Worm (Caenorhabditis elegans) whole organism, mixed stage, embryonic: ENCODE measurements around the gene ZK180.8.

Experiments used
- M03D4.4 ChIP-seq: sonication (generic microtip); optimal IDR thresholded peaks from 2 replicates; lab custom pipeline; 2017; ENCODE audit warnings: mild to moderate bottlenecking, missing genetic modification characterization, missing compliant biosample characterization
- bed-3 ChIP-seq: fragments of 200-800 bp; sonication (Bioruptor generic); optimal IDR thresholded peaks from 3 replicates; lab custom pipeline; 2018; ENCODE audit warnings: mild to moderate bottlenecking, missing genetic modification characterization, moderate library complexity, missing compliant biosample characterization
- ceh-39 ChIP-seq: fragments of 150-350 bp; optimal IDR thresholded peaks from 2 replicates; lab custom pipeline; 2014; ENCODE audit warnings: missing biosample characterization, missing genetic modification characterization
- ceh-43 ChIP-seq: fragments of 200-800 bp; sonication (Bioruptor generic); optimal IDR thresholded peaks from 2 replicates; lab custom pipeline; 2018; ENCODE audit warnings: mild to moderate bottlenecking, missing genetic modification characterization, moderate library complexity, missing compliant biosample characterization
- ceh-83 ChIP-seq: fragments of 200-800 bp; sonication (Bioruptor generic); optimal IDR thresholded peaks from 2 replicates; lab custom pipeline; 2018; ENCODE audit warnings: mild to moderate bottlenecking, missing genetic modification characterization, missing compliant biosample characterization
- ces-1 ChIP-seq: fragments of 150-350 bp; optimal IDR thresholded peaks from 2 replicates; lab custom pipeline; 2014; ENCODE audit warnings: missing biosample characterization, missing genetic modification reagents, missing genetic modification characterization
- cnd-1 ChIP-seq: fragments of 200-800 bp; sonication (Bioruptor generic); optimal IDR thresholded peaks from 2 replicates; lab custom pipeline; 2018; ENCODE audit warnings: mild to moderate bottlenecking, missing genetic modification characterization, missing compliant biosample characterization
- elt-1 ChIP-seq: sonication (generic microtip); optimal IDR thresholded peaks from 2 replicates; lab custom pipeline; 2017; ENCODE audit warnings: missing genetic modification characterization, mild to moderate bottlenecking, missing compliant biosample characterization, antibody characterized with exemption, moderate library complexity, borderline replicate concordance; ENCODE audit not compliant: insufficient read depth
- elt-3 ChIP-seq: fragments of 150-350 bp; optimal IDR thresholded peaks from 2 replicates; lab custom pipeline; 2014; ENCODE audit warnings: missing biosample characterization, missing genetic modification characterization
- ham-2 ChIP-seq: fragments of 200-800 bp; sonication (Bioruptor generic); optimal IDR thresholded peaks from 2 replicates; lab custom pipeline; 2018; ENCODE audit warnings: mild to moderate bottlenecking, missing genetic modification characterization, missing compliant biosample characterization
- hlh-1 ChIP-seq: fragments of 150-350 bp; optimal IDR thresholded peaks from 2 replicates; lab custom pipeline; 2014; ENCODE audit warnings: missing biosample characterization, missing genetic modification reagents, missing genetic modification characterization
- lin-13 ChIP-seq: fragments of 150-350 bp; optimal IDR thresholded peaks from 2 replicates; lab custom pipeline; 2014; ENCODE audit warnings: missing biosample characterization, missing genetic modification characterization
- lin-32 ChIP-seq: fragments of 200-800 bp; sonication (Bioruptor generic); optimal IDR thresholded peaks from 2 replicates; lab custom pipeline; 2018; ENCODE audit warnings: mild to moderate bottlenecking, missing genetic modification characterization, missing compliant biosample characterization
- lsy-2 ChIP-seq: fragments of 150-350 bp; optimal IDR thresholded peaks from 2 replicates; lab custom pipeline; 2014; ENCODE audit warnings: missing biosample characterization, missing genetic modification characterization
- mab-5 ChIP-seq: fragments of 150-350 bp; optimal IDR thresholded peaks from 2 replicates; lab custom pipeline; 2014; ENCODE audit warnings: missing biosample characterization, missing genetic modification characterization
- mep-1 ChIP-seq: fragments of 150-350 bp; optimal IDR thresholded peaks from 2 replicates; lab custom pipeline; 2017; ENCODE audit warnings: missing biosample characterization, missing genetic modification reagents, missing genetic modification characterization, inconsistent platforms
- mls-2 ChIP-seq: sonication (generic microtip); optimal IDR thresholded peaks from 2 replicates; lab custom pipeline; 2016; ENCODE audit warnings: mild to moderate bottlenecking, missing genetic modification characterization, moderate library complexity, missing compliant biosample characterization
- nhr-12 ChIP-seq: fragments of 150-350 bp; optimal IDR thresholded peaks from 2 replicates; lab custom pipeline; 2014; ENCODE audit warnings: missing biosample characterization, missing genetic modification characterization
- nhr-2 ChIP-seq: fragments of 150-350 bp; optimal IDR thresholded peaks from 2 replicates; lab custom pipeline; 2014; ENCODE audit warnings: missing biosample characterization, missing genetic modification characterization
- nhr-237 ChIP-seq: fragments of 150-350 bp; optimal IDR thresholded peaks from 2 replicates; lab custom pipeline; 2014; ENCODE audit warnings: missing biosample characterization, missing genetic modification characterization
- nhr-28 ChIP-seq: fragments of 150-350 bp; optimal IDR thresholded peaks from 2 replicates; lab custom pipeline; 2014; ENCODE audit warnings: missing biosample characterization, missing genetic modification characterization
- nhr-76 ChIP-seq: sonication (generic microtip); optimal IDR thresholded peaks from 2 replicates; lab custom pipeline; 2017; ENCODE audit warnings: missing biosample characterization, missing genetic modification characterization
- pha-4 ChIP-seq: fragments of 150-350 bp; optimal IDR thresholded peaks from 2 replicates; lab custom pipeline; 2018; ENCODE audit warnings: missing biosample characterization, missing genetic modification reagents, missing genetic modification characterization
- sem-2 ChIP-seq: fragments of 200-800 bp; sonication (Bioruptor generic); optimal IDR thresholded peaks from 2 replicates; lab custom pipeline; 2018; ENCODE audit warnings: mild to moderate bottlenecking, missing genetic modification characterization, missing compliant biosample characterization
- snpc-4 ChIP-seq: fragments of 150-350 bp; optimal IDR thresholded peaks from 2 replicates; lab custom pipeline; 2014; ENCODE audit warnings: missing biosample characterization, missing genetic modification characterization
- sptf-1 ChIP-seq: sonication (generic microtip); optimal IDR thresholded peaks from 2 replicates; lab custom pipeline; 2017; ENCODE audit warnings: mild to moderate bottlenecking, missing genetic modification characterization, moderate library complexity, missing compliant biosample characterization
- tbx-8 ChIP-seq: fragments of 200-800 bp; sonication (Bioruptor generic); optimal IDR thresholded peaks from 2 replicates; lab custom pipeline; 2018; ENCODE audit warnings: mild to moderate bottlenecking, missing genetic modification characterization, moderate library complexity, missing compliant biosample characterization
- unc-120 ChIP-seq: sonication (generic microtip); optimal IDR thresholded peaks from 2 replicates; lab custom pipeline; 2017; ENCODE audit warnings: missing genetic modification characterization, missing compliant biosample characterization; ENCODE audit not compliant: poor library complexity, severe bottlenecking
- unc-39 ChIP-seq: fragments of 150-350 bp; optimal IDR thresholded peaks from 2 replicates; lab custom pipeline; 2014; ENCODE audit warnings: missing biosample characterization, missing genetic modification characterization
- zip-8 ChIP-seq: fragments of 150-350 bp; optimal IDR thresholded peaks from 2 replicates; lab custom pipeline; 2014; ENCODE audit warnings: missing biosample characterization, missing genetic modification characterization
- ztf-11 ChIP-seq: fragments of 150-350 bp; optimal IDR thresholded peaks from 2 replicates; lab custom pipeline; 2014; ENCODE audit warnings: missing biosample characterization, missing genetic modification characterization

Gene ZK180.8

ce11 chrIV:4486738-4487137 is 24.8 kb downstream of the ZK180.8 start, which contains the start of gene trx-3:
trx-3 (plus strand) TSS chrIV:4487028.
- TF ChIP-seq lsy-2 = no peak
- TF ChIP-seq elt-1 (tag; lab: Kevin White, UChicago) = no peak
- no peak for TF ChIP-seq ham-2 (GFP tag; lab: Kevin White, UChicago)
- TF ChIP-seq sptf-1 (tag; lab: Kevin White, UChicago) = no peak
- TF ChIP-seq M03D4.4 (tag; lab: Kevin White, UChicago) = no peak
- no peak for TF ChIP-seq ceh-39
- no peak for TF ChIP-seq ceh-43 (GFP tag; lab: Kevin White, UChicago)
- no peak for TF ChIP-seq mep-1 (tag; lab: Kevin White, UChicago)
- TF ChIP-seq bed-3 (GFP tag; lab: Kevin White, UChicago) = no peak
- no peak for TF ChIP-seq nhr-237 (tag; lab: Kevin White, UChicago)
- TF ChIP-seq hlh-1 (tag; lab: Kevin White, UChicago) = no peak
- no peak for TF ChIP-seq mls-2 (tag; lab: Kevin White, UChicago)
- no peak for TF ChIP-seq nhr-2
- TF ChIP-seq cnd-1 (tag; lab: Kevin White, UChicago) = no peak
- TF ChIP-seq zip-8 (tag; lab: Kevin White, UChicago) = no peak

- TF ChIP-seq sem-2 (GFP tag; lab: Kevin White, UChicago) (no peak), mab-5 (tag; lab: Kevin White, UChicago) (no peak), unc-39 (no peak), nhr-237 (tag; lab: Kevin White, UChicago) (no peak), elt-1 (tag; lab: Kevin White, UChicago) (no peak), nhr-2 (no peak), ztf-11 (tag; lab: Kevin White, UChicago) (no peak), ham-2 (GFP tag; lab: Kevin White, UChicago) (no peak), ces-1 (GFP tag; lab: Kevin White, UChicago) (no peak), nhr-12 (tag; lab: Kevin White, UChicago) (no peak), ceh-83 (GFP tag; lab: Kevin White, UChicago) (no peak), lin-32 (GFP tag; lab: Kevin White, UChicago) (no peak), sptf-1 (tag; lab: Kevin White, UChicago) (no peak), M03D4.4 (tag; lab: Kevin White, UChicago) (no peak), cnd-1 (tag; lab: Kevin White, UChicago) (no peak), zip-8 (tag; lab: Kevin White, UChicago) (no peak), unc-120 (tag; lab: Kevin White, UChicago) (no peak), tbx-8 (no peak), elt-3 (tag; lab: Kevin White, UChicago) (no peak)
Observed at ce11 chrIV:4484555-4484954, 27.0 kb downstream of the ZK180.8 start.

- TF ChIP-seq nhr-76 (tag; lab: Kevin White, UChicago) = no peak
- no peak for TF ChIP-seq nhr-28 (tag; lab: Kevin White, UChicago)
- no peak for TF ChIP-seq snpc-4 (tag; lab: Kevin White, UChicago)
Observed at ce11 chrIV:4482531-4482930, 29.0 kb downstream of the ZK180.8 start, which contains the start of gene M01H9.4. M01H9.4 (minus strand) TSS chrIV:4482909.

ce11 chrIV:4481298-4481697 is 30.2 kb downstream of the ZK180.8 start:
- TF ChIP-seq mab-5 (tag; lab: Kevin White, UChicago) = no peak
- no peak for TF ChIP-seq nhr-76 (tag; lab: Kevin White, UChicago)
- TF ChIP-seq cnd-1 (tag; lab: Kevin White, UChicago) = no peak
- no peak for TF ChIP-seq nhr-237 (tag; lab: Kevin White, UChicago)
- no peak for TF ChIP-seq lsy-2

ce11 chrIV:4480027-4480426 is 31.5 kb downstream of the ZK180.8 start, which contains the start of gene M01H9.10:
M01H9.10 (minus strand) TSS chrIV:4480127.
- TF ChIP-seq ceh-83 (GFP tag; lab: Kevin White, UChicago) (no peak), ham-2 (GFP tag; lab: Kevin White, UChicago) (no peak), bed-3 (GFP tag; lab: Kevin White, UChicago) (no peak), nhr-2 (no peak), zip-8 (tag; lab: Kevin White, UChicago) (no peak), lin-32 (GFP tag; lab: Kevin White, UChicago) (no peak), ceh-43 (GFP tag; lab: Kevin White, UChicago) (no peak), pha-4 (no peak), lin-13 (tag; lab: Kevin White, UChicago) (no peak), mab-5 (tag; lab: Kevin White, UChicago) (no peak), M03D4.4 (tag; lab: Kevin White, UChicago) (no peak), sptf-1 (tag; lab: Kevin White, UChicago) (no peak), unc-120 (tag; lab: Kevin White, UChicago) (no peak), lsy-2 (no peak), cnd-1 (tag; lab: Kevin White, UChicago) (no peak), elt-3 (tag; lab: Kevin White, UChicago) (no peak), unc-39 (no peak), ztf-11 (tag; lab: Kevin White, UChicago) (no peak), ces-1 (GFP tag; lab: Kevin White, UChicago) (no peak), nhr-12 (tag; lab: Kevin White, UChicago) (no peak)
